Fruit fly (Drosophila melanogaster) whole organism, adult: ENCODE results near the gene CG14418.

Source experiments
- CG11617 ChIP-seq: fragments of 200-800 bp; sonication (Bioruptor generic); optimal IDR thresholded peaks from 2 replicates; lab custom pipeline; 2017; ENCODE audit warnings: mild to moderate bottlenecking, missing biosample characterization, missing genetic modification reagents, missing genetic modification characterization
- CG14711 ChIP-seq: fragments of 200-800 bp; sonication (Bioruptor generic); optimal IDR thresholded peaks from 2 replicates; lab custom pipeline; 2018; ENCODE audit warnings: missing biosample characterization, mild to moderate bottlenecking, missing genetic modification characterization, moderate library complexity
- CG5204 ChIP-seq: fragments of 200-800 bp; sonication (Bioruptor generic); optimal IDR thresholded peaks from 2 replicates; lab custom pipeline; 2016; ENCODE audit warnings: missing biosample characterization, missing genetic modification characterization
- CG7045 ChIP-seq: fragments of 200-800 bp; sonication (Bioruptor generic); optimal IDR thresholded peaks from 2 replicates; lab custom pipeline; 2017; ENCODE audit warnings: missing biosample characterization, mild to moderate bottlenecking, missing genetic modification characterization
- Crg-1 ChIP-seq: fragments of 200-800 bp; sonication (Bioruptor generic); optimal IDR thresholded peaks from 2 replicates; lab custom pipeline; 2016; ENCODE audit warnings: missing biosample characterization, missing genetic modification characterization
- Hr96 ChIP-seq: fragments of 200-800 bp; sonication (Bioruptor generic); optimal IDR thresholded peaks from 2 replicates; lab custom pipeline; 2016; ENCODE audit warnings: missing biosample characterization, missing genetic modification characterization
- Mnt ChIP-seq: fragments of 200-800 bp; sonication (Bioruptor generic); optimal IDR thresholded peaks from 2 replicates; lab custom pipeline; 2016; ENCODE audit warnings: missing biosample characterization, mild to moderate bottlenecking, missing genetic modification characterization
- bab1 ChIP-seq: fragments of 200-800 bp; sonication (Bioruptor generic); optimal IDR thresholded peaks from 3 replicates; lab custom pipeline; 2019; ENCODE audit warnings: missing biosample characterization, mild to moderate bottlenecking, missing genetic modification characterization, moderate library complexity
- cic ChIP-seq: fragments of 200-800 bp; sonication (Bioruptor generic); optimal IDR thresholded peaks from 2 replicates; lab custom pipeline; 2017; ENCODE audit warnings: missing biosample characterization, mild to moderate bottlenecking, missing genetic modification characterization, moderate library complexity
- cnc ChIP-seq, 2 experiments: fragments of >200 bp; optimal IDR thresholded peaks; 2 replicates each; lab custom pipeline; 2017
- kay ChIP-seq: fragments of 200-800 bp; sonication (Bioruptor generic); peaks from one replicate; lab custom pipeline; 2016; ENCODE audit warnings: missing biosample characterization, missing genetic modification characterization, borderline replicate concordance
- ovo ChIP-seq: fragments of 200-800 bp; sonication (Bioruptor generic); optimal IDR thresholded peaks from 2 replicates; lab custom pipeline; 2016; ENCODE audit warnings: missing biosample characterization, missing genetic modification characterization
- pad ChIP-seq: fragments of 200-800 bp; sonication (Bioruptor generic); optimal IDR thresholded peaks from 3 replicates; lab custom pipeline; 2017; ENCODE audit warnings: missing biosample characterization, missing genetic modification characterization, mild to moderate bottlenecking, moderate library complexity, missing genetic modification reagents
- toe ChIP-seq: fragments of 200-800 bp; sonication (Bioruptor generic); optimal IDR thresholded peaks from 2 replicates; lab custom pipeline; 2016; ENCODE audit warnings: missing biosample characterization, missing genetic modification characterization

DNA sequence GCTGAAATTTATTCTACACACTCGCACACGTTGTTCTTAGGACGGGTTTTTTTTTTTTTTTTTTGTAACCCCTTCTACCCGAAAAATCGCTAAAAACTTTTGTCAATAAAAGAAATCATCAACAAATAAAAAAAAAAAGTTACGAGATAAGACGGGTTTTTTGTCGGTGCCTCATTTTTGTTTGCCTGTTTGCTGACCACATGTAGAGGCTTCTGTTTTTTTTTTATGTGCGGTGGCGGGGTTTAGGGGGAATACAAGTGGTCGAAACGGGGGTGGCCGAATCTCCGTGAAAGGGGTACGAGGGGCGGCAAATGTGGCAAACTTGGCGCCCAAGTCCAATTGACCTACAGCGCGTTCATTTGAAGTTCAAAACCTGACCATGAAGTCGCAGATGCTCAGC lies 35.1 kb upstream of the CG14418 start:
- no peak for TF ChIP-seq bab1
- no peak for TF ChIP-seq toe (GFP tag; lab: Kevin White, UChicago)
- no peak for TF ChIP-seq Hr96 (GFP tag; lab: Kevin White, UChicago)
- no peak for TF ChIP-seq cnc (optimal IDR thresholded peaks at IDR 0.05; lab: Kevin White, UChicago)
- TF ChIP-seq kay: no peak
- TF ChIP-seq ovo (GFP tag; lab: Kevin White, UChicago): no peak
- no peak for TF ChIP-seq CG11617 (GFP tag; lab: Kevin White, UChicago)
- no peak for TF ChIP-seq cic (GFP tag; lab: Kevin White, UChicago)
- TF ChIP-seq pad (GFP tag; lab: Kevin White, UChicago): no peak
- TF ChIP-seq Mnt (GFP tag; lab: Kevin White, UChicago): no peak
- TF ChIP-seq CG14711 (tag; lab: Kevin White, UChicago): no peak
- no peak for TF ChIP-seq CG7045 (GFP tag; lab: Kevin White, UChicago)
- no peak for TF ChIP-seq Crg-1 (GFP tag; lab: Kevin White, UChicago)
- TF ChIP-seq CG5204 (GFP tag; lab: Kevin White, UChicago): no peak
